Fruit fly (Drosophila melanogaster) Kc167 (cell line): ENCODE results near the gene CG9288.

Source experiments
- Myc ChIP-seq: fragments of >200 bp; optimal IDR thresholded peaks from 2 replicates; lab custom pipeline; 2017; ENCODE audit warnings: missing external identifiers
- Sin3A ChIP-seq: fragments of >200 bp; optimal IDR thresholded peaks from 2 replicates; lab custom pipeline; 2018; ENCODE audit warnings: missing external identifiers
- h ChIP-seq: fragments of >200 bp; optimal IDR thresholded peaks from 3 replicates; lab custom pipeline; 2018; ENCODE audit warnings: missing external identifiers
- insv ChIP-seq: fragments of >200 bp; optimal IDR thresholded peaks from 3 replicates; lab custom pipeline; 2018; ENCODE audit warnings: missing external identifiers
- psq ChIP-seq: fragments of >200 bp; optimal IDR thresholded peaks from 2 replicates; lab custom pipeline; 2017; ENCODE audit warnings: missing external identifiers
- ttk ChIP-seq: sonication (Bioruptor generic); optimal IDR thresholded peaks from 2 replicates; lab custom pipeline; 2017; ENCODE audit warnings: missing external identifiers

Gene CG9288

DNA sequence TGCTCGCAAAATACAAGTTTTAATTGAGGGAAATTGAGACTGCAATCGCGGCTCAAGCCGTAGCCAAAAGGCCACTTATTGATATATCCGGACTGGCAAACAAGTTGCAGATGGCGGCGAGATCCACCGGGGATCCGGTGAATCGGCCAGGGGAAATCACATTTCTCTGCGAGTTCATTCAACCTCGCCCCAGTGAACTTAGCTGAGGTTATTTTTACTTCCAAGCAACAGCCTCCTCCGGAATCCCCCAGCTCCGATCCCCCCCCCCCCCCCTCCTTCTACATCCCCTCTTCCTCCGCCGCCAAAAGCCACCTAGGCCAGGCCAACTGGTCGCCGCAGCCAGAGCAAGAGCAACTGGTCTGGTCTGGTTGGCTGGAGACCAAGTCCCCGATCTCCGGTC, 27.9 kb downstream of the CG9288 start:
- no peak for TF ChIP-seq insv (lab: Kevin White, UChicago)
- no peak for TF ChIP-seq psq (lab: Kevin White, UChicago)
- no peak for TF ChIP-seq h (lab: Kevin White, UChicago)
- no peak for TF ChIP-seq ttk (lab: Kevin White, UChicago)
- TF ChIP-seq Myc (lab: Kevin White, UChicago) = no peak
- TF ChIP-seq Sin3A (lab: Kevin White, UChicago) = no peak

DNA sequence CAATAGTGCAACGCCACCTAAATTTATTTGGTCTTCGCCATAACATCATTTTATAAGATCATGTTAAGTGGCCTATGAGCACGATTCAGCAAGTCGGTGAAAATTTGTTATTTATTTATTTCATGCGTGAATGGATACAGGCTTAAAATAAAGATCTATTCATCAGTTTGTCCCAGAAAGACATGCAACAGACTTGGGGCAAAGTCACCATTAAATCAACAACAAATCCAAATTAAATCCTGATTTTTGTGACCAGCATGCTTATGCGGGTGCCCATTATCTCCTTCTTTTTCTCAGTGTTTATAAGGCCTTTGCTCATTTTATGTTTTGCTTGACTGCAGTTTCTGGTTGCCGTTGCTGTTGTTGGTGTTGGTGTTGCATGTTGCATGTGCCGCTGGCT, 28.5 kb downstream of the CG9288 start:
- no peak for TF ChIP-seq Myc (lab: Kevin White, UChicago)
- no peak for TF ChIP-seq ttk (lab: Kevin White, UChicago)
- no peak for TF ChIP-seq Sin3A (lab: Kevin White, UChicago)
- no peak for TF ChIP-seq psq (lab: Kevin White, UChicago)
- TF ChIP-seq h (lab: Kevin White, UChicago) = no peak
- TF ChIP-seq insv (lab: Kevin White, UChicago) = no peak

DNA sequence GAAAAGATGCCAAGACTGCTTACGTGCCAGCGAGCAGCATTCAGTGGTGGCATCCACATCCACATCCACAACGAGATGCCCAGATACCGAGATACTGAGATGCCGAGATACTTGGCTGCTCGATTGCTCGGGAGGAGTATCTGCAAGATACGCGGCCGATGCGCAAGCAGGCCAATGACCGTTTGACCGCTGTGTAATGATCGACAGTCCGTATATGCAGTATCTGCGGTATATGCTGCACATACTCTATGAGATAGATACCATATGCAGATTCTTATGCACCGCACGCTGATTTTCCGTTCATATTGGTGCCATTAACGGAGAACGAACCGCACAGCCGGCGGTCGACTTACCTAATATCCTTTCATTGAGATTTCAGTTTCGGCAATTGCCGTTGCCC, 29.8 kb downstream of the CG9288 start:
- TF ChIP-seq Sin3A (lab: Kevin White, UChicago) (no peak), h (lab: Kevin White, UChicago) (no peak), ttk (lab: Kevin White, UChicago) (no peak), Myc (lab: Kevin White, UChicago) (no peak), insv (lab: Kevin White, UChicago) (no peak), psq (lab: Kevin White, UChicago) (no peak)

dm6 chr3R:13810308-13810707, 30.9 kb downstream of the CG9288 start:
- TF ChIP-seq Myc (lab: Kevin White, UChicago) (no peak), h (lab: Kevin White, UChicago) (no peak), ttk (lab: Kevin White, UChicago) (no peak), Sin3A (lab: Kevin White, UChicago) (no peak), insv (lab: Kevin White, UChicago) (no peak), psq (lab: Kevin White, UChicago) (no peak)

- TF ChIP-seq Sin3A (lab: Kevin White, UChicago) (no peak), Myc (lab: Kevin White, UChicago) (no peak), psq (lab: Kevin White, UChicago) (no peak), ttk (lab: Kevin White, UChicago) (no peak), insv (lab: Kevin White, UChicago) (no peak), h (lab: Kevin White, UChicago) (no peak)
These were observed 32.3 kb downstream of the CG9288 start for dm6 chr3R:13811737-13812136.

- no peak for TF ChIP-seq ttk (lab: Kevin White, UChicago)
- no peak for TF ChIP-seq psq (lab: Kevin White, UChicago)
- TF ChIP-seq insv (lab: Kevin White, UChicago) = no peak
- TF ChIP-seq Myc (lab: Kevin White, UChicago) = no peak
These were observed 33.4 kb downstream of the CG9288 start, which contains the start of the genes tal-1A, tal-2A, tal-3A and tal-AA for dm6 chr3R:13812736-13813250. TSS of gene tal-1A (plus strand) at chr3R:13813109. TSS of gene tal-2A (plus strand) at chr3R:13813109. TSS of gene tal-3A (plus strand) at chr3R:13813109. TSS of gene tal-AA (plus strand) at chr3R:13813109.

dm6 chr3R:13815022-13815440, 35.6 kb downstream of the CG9288 start:
- TF ChIP-seq Sin3A (lab: Kevin White, UChicago) = no peak
- no peak for TF ChIP-seq insv (lab: Kevin White, UChicago)
- TF ChIP-seq psq (lab: Kevin White, UChicago) = no peak
- no peak for TF ChIP-seq h (lab: Kevin White, UChicago)
- TF ChIP-seq ttk (lab: Kevin White, UChicago) = no peak
- no peak for TF ChIP-seq Myc (lab: Kevin White, UChicago)

dm6 chr3R:13815566-13816374, 36.3 kb downstream of the CG9288 start:
- TF ChIP-seq psq (lab: Kevin White, UChicago) (no peak), Myc (lab: Kevin White, UChicago) (no peak), Sin3A (lab: Kevin White, UChicago) (no peak), h (lab: Kevin White, UChicago) (no peak), insv (lab: Kevin White, UChicago) (no peak), ttk (lab: Kevin White, UChicago) (no peak)

DNA sequence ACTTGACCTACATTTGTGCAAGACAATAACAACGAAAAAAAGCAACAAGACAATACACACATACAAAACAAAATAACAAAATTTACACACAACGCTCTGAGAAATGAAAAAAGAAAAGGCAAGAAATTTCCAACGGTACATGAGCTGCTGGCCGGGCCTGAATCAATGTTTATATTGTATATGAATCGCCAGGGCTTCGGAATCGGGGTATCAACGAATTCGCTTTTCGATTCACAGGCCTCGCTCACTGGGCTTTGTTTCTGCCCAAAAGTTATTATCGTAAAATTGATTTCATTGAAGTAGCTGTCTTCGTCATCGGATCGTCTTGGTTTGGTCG, 36.9 kb downstream of the CG9288 start:
- TF ChIP-seq Sin3A (lab: Kevin White, UChicago) (no peak), psq (lab: Kevin White, UChicago) (no peak), h (lab: Kevin White, UChicago) (no peak), insv (lab: Kevin White, UChicago) (no peak), ttk (lab: Kevin White, UChicago) (no peak), Myc (lab: Kevin White, UChicago) (no peak)

DNA sequence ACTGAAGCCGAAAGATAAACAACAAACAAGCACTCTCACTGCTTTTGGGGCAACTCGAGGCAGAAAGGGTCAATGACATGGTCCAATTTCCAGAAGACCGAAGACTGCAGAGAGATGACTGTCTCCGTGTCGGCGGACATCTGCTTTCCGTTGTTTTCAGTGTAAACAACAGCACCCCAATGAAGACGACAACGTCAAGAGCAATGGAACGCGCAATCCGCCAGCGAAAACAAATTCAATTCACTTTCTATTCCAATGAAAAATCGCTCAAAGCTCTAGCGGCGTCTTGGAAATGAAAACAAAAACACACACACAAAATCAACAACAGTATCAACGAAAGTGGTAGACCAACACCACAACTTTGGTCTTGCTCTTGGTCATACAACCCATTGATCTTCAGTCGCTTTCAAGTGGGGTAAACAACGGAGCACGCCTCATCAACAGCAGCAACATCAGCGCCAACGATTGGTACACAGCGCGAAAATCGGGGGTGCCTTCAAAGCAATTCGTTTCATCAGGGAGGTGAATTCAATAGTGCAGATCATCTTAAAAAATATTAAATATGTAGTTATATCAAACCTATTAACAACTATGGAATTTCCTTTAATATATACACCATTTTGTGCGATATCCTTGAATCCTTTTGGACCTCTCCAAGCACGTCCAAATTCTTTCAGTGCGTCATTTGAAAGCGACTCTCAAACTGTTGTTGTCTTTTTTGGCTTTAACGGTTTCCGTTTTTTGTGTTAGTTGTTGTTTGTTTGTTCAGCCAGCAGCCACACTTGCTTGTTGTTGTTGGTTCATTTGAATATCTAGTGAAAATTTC, 38.3 kb downstream of the CG9288 start:
- TF ChIP-seq Myc (lab: Kevin White, UChicago) (no peak), insv (lab: Kevin White, UChicago) (no peak), h (lab: Kevin White, UChicago) (no peak)

DNA sequence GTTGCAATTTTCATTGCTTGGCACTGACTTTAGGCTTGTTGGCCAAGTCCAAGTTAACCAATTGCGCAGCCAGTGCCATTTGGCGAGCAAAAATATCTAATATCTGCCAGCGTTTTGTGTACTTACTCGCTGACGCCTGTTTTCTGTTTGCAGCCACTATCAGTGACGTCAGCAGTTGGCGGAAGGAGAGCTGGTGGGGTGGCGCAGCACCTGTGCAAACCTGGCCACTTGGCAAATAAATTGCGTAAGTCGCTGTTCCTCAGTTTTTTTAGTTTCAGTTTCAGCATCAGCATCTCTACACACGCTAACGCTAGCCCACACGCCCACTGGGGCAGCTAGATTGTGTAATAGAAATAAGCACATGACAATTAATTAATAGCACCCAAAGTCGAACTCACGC, 39.6 kb downstream of the CG9288 start:
- no peak for TF ChIP-seq psq (lab: Kevin White, UChicago)
- no peak for TF ChIP-seq Myc (lab: Kevin White, UChicago)
- no peak for TF ChIP-seq insv (lab: Kevin White, UChicago)
- TF ChIP-seq h (lab: Kevin White, UChicago) = no peak
